Fruit fly (Drosophila melanogaster) whole organism, embryonic: ENCODE measurements around the gene CG32388.

Source experiments
- Ada2b ChIP-seq: fragments of 200-800 bp; sonication (Bioruptor generic); IDR thresholded peaks from 2 replicates; pipeline ENCODE4 v1.3.6; 2022; ENCODE audit warnings: missing biosample characterization, missing genetic modification characterization
- Atf-2 ChIP-seq: fragments of 200-800 bp; sonication (Bioruptor generic); optimal IDR thresholded peaks from 2 replicates; lab custom pipeline; 2016; ENCODE audit warnings: missing biosample characterization, missing genetic modification characterization
- Awh ChIP-seq: fragments of 200-800 bp; sonication (Bioruptor generic); IDR thresholded peaks from 2 replicates; pipeline ENCODE4, ENCODE4 v1.3.6; 2022; ENCODE audit warnings: missing biosample characterization, missing genetic modification characterization
- Bdp1 ChIP-seq: fragments of 200-800 bp; sonication (Bioruptor generic); optimal IDR thresholded peaks from 3 replicates; lab custom pipeline; 2016; ENCODE audit warnings: missing biosample characterization, missing genetic modification characterization
- C15 ChIP-seq: fragments of 200-800 bp; sonication (Bioruptor generic); IDR thresholded peaks from 3 replicates; pipeline ENCODE4 v1.3.6; 2022; ENCODE audit warnings: missing biosample characterization, missing genetic modification characterization
- CG10366 ChIP-seq: fragments of 200-800 bp; sonication (Bioruptor generic); IDR thresholded peaks from 2 replicates; pipeline ENCODE4 v1.3.6; 2022; ENCODE audit warnings: missing biosample characterization, missing genetic modification characterization
- CG11085 ChIP-seq: fragments of 200-800 bp; sonication (Bioruptor generic); IDR thresholded peaks from 2 replicates; pipeline ENCODE4 v1.3.6; 2022; ENCODE audit warnings: missing biosample characterization, missing genetic modification characterization
- CG11247 ChIP-seq: fragments of 200-800 bp; sonication (Bioruptor generic); IDR thresholded peaks from 2 replicates; pipeline ENCODE4 v1.3.6; 2022; ENCODE audit warnings: missing biosample characterization, missing genetic modification characterization
- CG12104 ChIP-seq: fragments of 200-800 bp; sonication (Bioruptor generic); optimal IDR thresholded peaks from 3 replicates; lab custom pipeline; 2016; ENCODE audit warnings: missing biosample characterization, missing genetic modification characterization
- CG12236 ChIP-seq: fragments of 200-800 bp; sonication (Bioruptor generic); optimal IDR thresholded peaks from 2 replicates; lab custom pipeline; 2016; ENCODE audit warnings: missing biosample characterization, missing genetic modification characterization
- CG12391 ChIP-seq: fragments of 200-800 bp; sonication (Bioruptor generic); optimal IDR thresholded peaks from 3 replicates; lab custom pipeline; 2018; ENCODE audit warnings: missing biosample characterization, mild to moderate bottlenecking, missing genetic modification characterization, moderate library complexity
- CG14860 ChIP-seq: fragments of 200-800 bp; sonication (Bioruptor generic); IDR thresholded peaks from 3 replicates; pipeline ENCODE4 v1.3.6; 2022; ENCODE audit warnings: missing biosample characterization, missing genetic modification characterization; ENCODE audit not compliant: partially characterized antibody
- CG17186 ChIP-seq: fragments of 200-800 bp; sonication (Bioruptor generic); optimal IDR thresholded peaks from 3 replicates; lab custom pipeline; 2017; ENCODE audit warnings: missing biosample characterization, missing genetic modification reagents, missing genetic modification characterization
- CG1792 ChIP-seq: fragments of 200-800 bp; sonication (Bioruptor generic); optimal IDR thresholded peaks from 2 replicates; lab custom pipeline; 2016; ENCODE audit warnings: missing biosample characterization, missing genetic modification characterization
- CG34422 ChIP-seq: fragments of 200-800 bp; sonication (Bioruptor generic); IDR thresholded peaks from 3 replicates; pipeline ENCODE4 v1.3.6; 2022; ENCODE audit warnings: missing biosample characterization, missing genetic modification characterization
- CG4282 ChIP-seq: fragments of 200-800 bp; sonication (Bioruptor generic); optimal IDR thresholded peaks from 2 replicates; lab custom pipeline; 2016; ENCODE audit warnings: missing biosample characterization, missing genetic modification characterization
- CG8924 ChIP-seq: fragments of 200-800 bp; optimal IDR thresholded peaks from 3 replicates; lab custom pipeline; 2019; ENCODE audit warnings: missing biosample characterization, mild to moderate bottlenecking, missing genetic modification characterization, moderate library complexity
- CG9215 ChIP-seq: fragments of 200-800 bp; sonication (Bioruptor generic); IDR thresholded peaks from 2 replicates; pipeline ENCODE4 v1.3.6; 2022; ENCODE audit warnings: missing biosample characterization, missing genetic modification characterization
- CG9797 ChIP-seq: fragments of 200-800 bp; sonication (Bioruptor generic); optimal IDR thresholded peaks from 3 replicates; lab custom pipeline; 2018; ENCODE audit warnings: missing biosample characterization, mild to moderate bottlenecking, missing genetic modification characterization
- CHES-1-like ChIP-seq: fragments of 200-800 bp; sonication (Bioruptor generic); optimal IDR thresholded peaks from 2 replicates; lab custom pipeline; 2016; ENCODE audit warnings: missing biosample characterization, missing genetic modification characterization
- Dp ChIP-seq: fragments of 200-800 bp; sonication (Bioruptor generic); optimal IDR thresholded peaks from 2 replicates; lab custom pipeline; 2018; ENCODE audit warnings: missing biosample characterization, mild to moderate bottlenecking, missing genetic modification characterization, moderate library complexity
- Eip74EF ChIP-seq, 2 experiments: fragments of 200-800 bp in 1 of 2; fragments of >200 bp in 1 of 2; sonication (Bioruptor generic) in 1 of 2; optimal IDR thresholded peaks; 2 replicates each; lab custom pipeline; 2017 to 2019; ENCODE audit warnings: missing biosample characterization in 2 of 2, missing genetic modification characterization in 2 of 2, mild to moderate bottlenecking in 1 of 2, moderate library complexity in 1 of 2
- HHEX ChIP-seq: fragments of 200-800 bp; sonication (Bioruptor generic); optimal IDR thresholded peaks from 3 replicates; lab custom pipeline; 2017; ENCODE audit warnings: missing biosample characterization, mild to moderate bottlenecking, missing genetic modification characterization, missing genetic modification reagents
- Kr ChIP-seq: fragments of 200-800 bp; sonication (Bioruptor generic); optimal IDR thresholded peaks from 2 replicates; lab custom pipeline; 2017; ENCODE audit warnings: missing biosample characterization, mild to moderate bottlenecking, missing genetic modification characterization
- Max ChIP-seq: fragments of 200-800 bp; sonication (Bioruptor generic); optimal IDR thresholded peaks from 2 replicates; lab custom pipeline; 2016; ENCODE audit warnings: missing biosample characterization, mild to moderate bottlenecking, missing genetic modification characterization
- NFAT ChIP-seq: fragments of 200-800 bp; sonication (Bioruptor generic); IDR thresholded peaks from 2 replicates; pipeline ENCODE4 v1.3.6; 2022; ENCODE audit warnings: missing biosample characterization, missing genetic modification characterization
- Neu2 ChIP-seq: fragments of 200-800 bp; sonication (Bioruptor generic); optimal IDR thresholded peaks from 3 replicates; lab custom pipeline; 2016; ENCODE audit warnings: missing biosample characterization, missing genetic modification characterization, borderline replicate concordance
- NfI ChIP-seq: fragments of 200-800 bp; sonication (Bioruptor generic); optimal IDR thresholded peaks from 3 replicates; lab custom pipeline; 2018; ENCODE audit warnings: missing biosample characterization, mild to moderate bottlenecking, missing genetic modification characterization, moderate library complexity
- Scr ChIP-seq: fragments of 200-800 bp; sonication (Bioruptor generic); IDR thresholded peaks from 2 replicates; pipeline ENCODE4 v1.3.6; 2022; ENCODE audit warnings: missing biosample characterization, missing genetic modification characterization; ENCODE audit not compliant: partially characterized antibody
- Side ChIP-seq: fragments of 200-800 bp; sonication (Bioruptor generic); optimal IDR thresholded peaks from 2 replicates; lab custom pipeline; 2016; ENCODE audit warnings: missing biosample characterization, missing genetic modification characterization
- Taf1 ChIP-seq: fragments of 200-800 bp; sonication (Bioruptor generic); IDR thresholded peaks from 2 replicates; pipeline ENCODE4 v1.3.6; 2022; ENCODE audit warnings: missing biosample characterization, missing genetic modification characterization
- Vsx1 ChIP-seq: fragments of 200-800 bp; sonication (Bioruptor generic); optimal IDR thresholded peaks from 2 replicates; lab custom pipeline; 2017; ENCODE audit warnings: missing biosample characterization, mild to moderate bottlenecking, missing genetic modification characterization, missing genetic modification reagents
- bbx ChIP-seq: fragments of 200-800 bp; sonication (Bioruptor generic); IDR thresholded peaks from 2 replicates; pipeline ENCODE4 v1.3.6; 2022; ENCODE audit warnings: missing biosample characterization, missing genetic modification characterization; ENCODE audit not compliant: partially characterized antibody
- dmrt11E ChIP-seq: fragments of 200-800 bp; sonication (Bioruptor generic); optimal IDR thresholded peaks from 3 replicates; lab custom pipeline; 2018; ENCODE audit warnings: missing biosample characterization, mild to moderate bottlenecking, missing genetic modification characterization, moderate library complexity
- dysf ChIP-seq: fragments of 200-800 bp; sonication (Bioruptor generic); IDR thresholded peaks from 3 replicates; pipeline ENCODE4 v1.3.6; 2022; ENCODE audit warnings: missing biosample characterization, missing genetic modification characterization
- fd96Cb ChIP-seq: fragments of 200-800 bp; sonication (Bioruptor generic); optimal IDR thresholded peaks from 2 replicates; lab custom pipeline; 2018; ENCODE audit warnings: missing biosample characterization, mild to moderate bottlenecking, missing genetic modification characterization, moderate library complexity
- gt ChIP-seq: fragments of 200-800 bp; sonication (Bioruptor generic); IDR thresholded peaks from 2 replicates; pipeline ENCODE4 v1.3.6; 2022; ENCODE audit warnings: missing biosample characterization, missing genetic modification characterization
- jumu ChIP-seq: fragments of 200-800 bp; sonication (Bioruptor generic); optimal IDR thresholded peaks from 3 replicates; lab custom pipeline; 2016; ENCODE audit warnings: missing biosample characterization, missing genetic modification characterization
- kay ChIP-seq: fragments of 200-800 bp; sonication (Bioruptor generic); optimal IDR thresholded peaks from 2 replicates; lab custom pipeline; 2016; ENCODE audit warnings: missing biosample characterization, missing genetic modification characterization
- lola ChIP-seq, 3 experiments: fragments of >200 bp in 2 of 3; fragments of 200-800 bp in 1 of 3; sonication (Bioruptor generic) in 1 of 3; optimal IDR thresholded peaks; 2 replicates each; lab custom pipeline; 2017 to 2019; ENCODE audit warnings: missing biosample characterization in 3 of 3, missing genetic modification characterization in 3 of 3, mild to moderate bottlenecking in 1 of 3, moderate library complexity in 1 of 3
- nau ChIP-seq: fragments of 200-800 bp; sonication (Bioruptor generic); optimal IDR thresholded peaks from 3 replicates; lab custom pipeline; 2017; ENCODE audit warnings: missing biosample characterization, mild to moderate bottlenecking, missing genetic modification characterization, missing genetic modification reagents
- otp ChIP-seq: fragments of 200-800 bp; sonication (Bioruptor generic); IDR thresholded peaks from 3 replicates; pipeline ENCODE4, ENCODE4 v1.3.6; 2022; ENCODE audit warnings: missing biosample characterization, missing genetic modification characterization
- pho ChIP-seq: fragments of 200-800 bp; sonication (Bioruptor generic); optimal IDR thresholded peaks from 2 replicates; lab custom pipeline; 2016; ENCODE audit warnings: missing biosample characterization, missing genetic modification characterization
- so ChIP-seq: fragments of 200-800 bp; sonication (Bioruptor generic); IDR thresholded peaks from 3 replicates; pipeline ENCODE4 v1.3.6; 2022; ENCODE audit warnings: missing biosample characterization, missing genetic modification characterization
- sr ChIP-seq: fragments of 200-800 bp; sonication (Bioruptor generic); IDR thresholded peaks from 3 replicates; pipeline ENCODE4 v1.3.6; 2022; ENCODE audit warnings: missing biosample characterization, missing genetic modification characterization
- tup ChIP-seq: fragments of 200-800 bp; sonication (Bioruptor generic); optimal IDR thresholded peaks from 2 replicates; lab custom pipeline; 2016; ENCODE audit warnings: missing biosample characterization, mild to moderate bottlenecking, missing genetic modification characterization, moderate library complexity
- unc-4 ChIP-seq: fragments of 200-800 bp; sonication (Bioruptor generic); IDR thresholded peaks from 2 replicates; pipeline ENCODE4 v1.3.6; 2022; ENCODE audit warnings: missing biosample characterization, missing genetic modification characterization; ENCODE audit not compliant: partially characterized antibody
- wek ChIP-seq: fragments of 200-800 bp; sonication (Bioruptor generic); optimal IDR thresholded peaks from 3 replicates; lab custom pipeline; 2018; ENCODE audit warnings: missing biosample characterization, mild to moderate bottlenecking, missing genetic modification characterization, moderate library complexity

The CG32388 gene

DNA sequence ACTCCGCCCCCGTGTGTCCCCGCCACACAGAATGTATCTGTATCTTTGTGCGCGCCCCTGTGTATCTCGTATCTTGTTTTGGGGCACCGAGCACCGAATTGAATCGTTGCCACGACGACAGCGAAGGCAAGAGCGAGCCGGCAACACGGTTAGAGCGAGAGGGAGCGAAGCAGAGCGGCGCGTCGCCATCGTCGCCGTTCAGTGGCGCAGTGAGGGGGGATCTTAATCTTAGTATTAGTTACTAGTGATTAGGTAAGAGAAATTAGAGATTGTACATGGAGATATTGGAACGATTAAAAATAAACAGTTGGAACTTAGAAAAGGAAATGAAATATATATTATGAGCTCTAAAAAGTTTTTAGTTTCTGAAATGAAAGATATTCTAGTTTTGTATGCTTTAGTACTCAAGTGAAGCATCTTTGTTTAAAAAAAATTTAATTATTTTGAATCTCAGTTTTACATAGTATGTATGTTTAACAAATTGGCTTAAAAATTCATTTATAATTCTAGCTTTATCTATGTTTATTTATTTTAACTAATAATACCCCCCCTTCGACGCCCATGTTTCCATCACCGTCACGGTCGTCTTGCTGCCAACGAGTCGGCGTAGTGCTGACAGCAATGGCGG is 4.7 kb upstream of the CG32388 start (continued):
- TF ChIP-seq CG12391 (peak; percentile 94), Vsx1 (GFP tag; lab: Kevin White, UChicago) (peak; percentile 78), Dp (GFP tag; lab: Kevin White, UChicago) (no peak), Scr (GFP tag; lab: Robert Waterston, UW) (0 out of 2 replicates have a peak, but pooled peaks have one; percentile 8), dysf (GFP tag; lab: Robert Waterston, UW) (peak; percentile 94), lola (GFP tag; optimal IDR thresholded peaks at IDR 0.05; lab: Kevin White, UChicago) (peak in 1 of 3 experiments; percentile 97), Neu2 (no peak), CG17186 (GFP tag; lab: Kevin White, UChicago) (peak; percentile 33), gt (GFP tag; lab: Robert Waterston, UW) (peak; percentile 56; the same call in 1 of the 2 replicates), Max (peak; percentile 79), fd96Cb (tag; lab: Kevin White, UChicago) (peak; percentile 92), CG12236 (GFP tag; lab: Kevin White, UChicago) (no peak), NfI (GFP tag; lab: Kevin White, UChicago) (peak; percentile 74), Ada2b (GFP tag; lab: Robert Waterston, UW) (peak; percentile 65), Taf1 (GFP tag; lab: Robert Waterston, UW) (peak; percentile 65), CG9215 (GFP tag; lab: Robert Waterston, UW) (peak; percentile 91), NFAT (peak; percentile 53), Side (peak; percentile 72), CG1792 (GFP tag; lab: Kevin White, UChicago) (peak; percentile 65), HHEX (peak; percentile 92), Awh (GFP tag; lab: Robert Waterston, UW) (peak; percentile 46; the same call in 1 of the 2 replicates), CG11247 (GFP tag; lab: Robert Waterston, UW) (peak; percentile 68), CG14860 (GFP tag; lab: Robert Waterston, UW) (no peak), CHES-1-like (peak; percentile 27), Bdp1 (GFP tag; lab: Kevin White, UChicago) (no peak), Kr (GFP tag; lab: Kevin White, UChicago) (peak; percentile 9), unc-4 (GFP tag; lab: Robert Waterston, UW) (no peak), CG34422 (GFP tag; lab: Robert Waterston, UW) (peak; percentile 84), CG8924 (tag; lab: Kevin White, UChicago) (peak; percentile 95), so (GFP tag; lab: Robert Waterston, UW) (peak; percentile 79; the same call in 2 of the 3 replicates), sr (GFP tag; lab: Robert Waterston, UW) (peak; percentile 45; the same call in 2 of the 3 replicates), Atf-2 (GFP tag; lab: Kevin White, UChicago) (peak; percentile 49), C15 (peak; percentile 69; the same call in 1 of the 3 replicates), otp (GFP tag; lab: Robert Waterston, UW) (0 out of 3 replicates have a peak, but pooled peaks have one; percentile 19), jumu (GFP tag; lab: Kevin White, UChicago) (peak; percentile 59), CG10366 (peak; percentile 65), CG9797 (GFP tag; lab: Kevin White, UChicago) (peak; percentile 25), dmrt11E (tag; lab: Kevin White, UChicago) (peak; percentile 92), kay (peak; percentile 91), bbx (GFP tag; lab: Robert Waterston, UW) (peak; percentile 28; the same call in 1 of the 2 replicates), Eip74EF (GFP tag; optimal IDR thresholded peaks at IDR 0.05; lab: Kevin White, UChicago) (peak in 1 of 2 experiments; percentile 96), tup (GFP tag; lab: Kevin White, UChicago) (peak; percentile 2), wek (GFP tag; lab: Kevin White, UChicago) (no peak), pho (GFP tag; lab: Kevin White, UChicago) (peak; percentile 45), CG12104 (peak; percentile 96), CG4282 (no peak), nau (peak; percentile 94), CG11085 (GFP tag; lab: Robert Waterston, UW) (peak; percentile 52; the same call in 1 of the 2 replicates)
